Fruit fly (Drosophila melanogaster): ENCODE data around the gene CG43074.

DNA sequence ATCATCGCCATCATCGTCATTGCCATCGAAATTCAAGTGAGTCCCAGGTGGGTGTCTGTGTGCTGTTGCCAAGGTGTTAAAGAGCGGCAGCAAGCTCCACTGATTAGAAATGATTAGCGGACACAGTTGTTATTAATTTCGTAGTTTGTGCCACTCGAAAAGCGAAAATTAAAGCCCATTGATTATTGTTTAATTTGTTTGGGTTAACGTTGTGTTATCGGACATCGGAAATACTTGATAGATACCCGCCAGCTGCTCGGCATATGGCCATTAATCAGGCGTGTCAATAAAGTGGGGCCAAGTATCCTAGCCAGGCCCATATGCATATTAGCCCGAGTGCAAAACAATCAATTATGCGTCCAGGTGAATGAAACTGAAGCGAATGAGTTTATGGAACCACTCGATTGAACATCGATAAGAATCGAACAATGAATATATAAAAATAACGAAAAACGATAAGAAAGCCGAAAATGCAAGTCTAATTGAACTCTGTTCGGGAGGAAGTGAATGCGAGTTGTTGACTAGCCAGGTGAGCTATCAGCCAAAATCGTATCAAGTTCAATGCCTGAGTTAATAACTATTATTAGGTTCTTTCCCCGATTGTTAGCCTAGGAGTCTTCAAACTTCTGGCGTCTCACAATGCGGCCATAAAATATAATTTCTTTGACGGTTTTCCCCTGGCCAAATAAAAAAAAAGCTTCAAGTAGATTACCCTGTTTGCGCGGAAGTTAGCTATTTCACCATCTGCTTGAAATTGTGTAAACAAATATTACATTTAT, 48.7 kb downstream of the CG43074 start:
- no peak for TF ChIP-seq CTCF (optimal IDR thresholded peaks at IDR 0.05)
- no peak for TF ChIP-seq CG8478 (optimal IDR thresholded peaks at IDR 0.05)
